Worm (Caenorhabditis elegans) whole organism, late embryonic: ENCODE measurements around the gene fbxa-126.

Experiments used
- C08G9.2 ChIP-seq: sonication (generic microtip); optimal IDR thresholded peaks from 2 replicates; lab custom pipeline; 2016; ENCODE audit warnings: mild to moderate bottlenecking, missing genetic modification characterization, moderate library complexity, missing compliant biosample characterization
- K02D7.2 ChIP-seq: sonication (generic microtip); optimal IDR thresholded peaks from 2 replicates; lab custom pipeline; 2017; ENCODE audit warnings: mild to moderate bottlenecking, missing genetic modification characterization, missing compliant biosample characterization
- K09A11.1 ChIP-seq: sonication (generic microtip); optimal IDR thresholded peaks from 2 replicates; lab custom pipeline; 2017; ENCODE audit warnings: antibody characterized with exemption, mild to moderate bottlenecking, missing genetic modification characterization, missing compliant biosample characterization; ENCODE audit not compliant: insufficient read depth
- ahr-1 ChIP-seq: sonication (generic microtip); optimal IDR thresholded peaks from 2 replicates; lab custom pipeline; 2016; ENCODE audit warnings: missing genetic modification characterization, missing compliant biosample characterization
- ama-1 ChIP-seq: fragments of 150-350 bp; optimal IDR thresholded peaks from 2 replicates; lab custom pipeline; 2014
- ceh-14 ChIP-seq: sonication (generic microtip); optimal IDR thresholded peaks from 2 replicates; lab custom pipeline; 2016; ENCODE audit warnings: missing genotype, missing genetic modification characterization, missing compliant biosample characterization
- ceh-18 ChIP-seq: sonication (generic microtip); optimal IDR thresholded peaks from 2 replicates; lab custom pipeline; 2016; ENCODE audit warnings: missing genetic modification characterization, missing compliant biosample characterization
- ceh-19 ChIP-seq: fragments of 200-800 bp; sonication (Bioruptor generic); optimal IDR thresholded peaks from 2 replicates; lab custom pipeline; 2018; ENCODE audit warnings: mild to moderate bottlenecking, missing genetic modification characterization, missing compliant biosample characterization
- ceh-2 ChIP-seq: sonication (generic microtip); optimal IDR thresholded peaks from 2 replicates; lab custom pipeline; 2016; ENCODE audit warnings: missing genotype, missing genetic modification characterization, missing compliant biosample characterization
- ceh-22 ChIP-seq: sonication (generic microtip); optimal IDR thresholded peaks from 2 replicates; lab custom pipeline; 2017; ENCODE audit warnings: missing biosample characterization, missing genetic modification characterization
- ceh-34 ChIP-seq: sonication (generic microtip); optimal IDR thresholded peaks from 2 replicates; lab custom pipeline; 2016; ENCODE audit warnings: mild to moderate bottlenecking, missing genetic modification characterization, missing compliant biosample characterization
- ceh-45 ChIP-seq: fragments of 200-800 bp; sonication (Bioruptor generic); IDR thresholded peaks from 2 replicates; pipeline ENCODE4 v1.3.6; 2022; ENCODE audit warnings: missing genetic modification reagents, missing genetic modification characterization, missing compliant biosample characterization
- ceh-9 ChIP-seq: sonication (generic microtip); optimal IDR thresholded peaks from 2 replicates; lab custom pipeline; 2016; ENCODE audit warnings: mild to moderate bottlenecking, missing genetic modification characterization, inconsistent platforms, missing compliant biosample characterization
- che-1 ChIP-seq: sonication (generic microtip); optimal IDR thresholded peaks from 2 replicates; lab custom pipeline; 2016; ENCODE audit warnings: mild to moderate bottlenecking, missing genetic modification characterization, missing compliant biosample characterization
- elt-2 ChIP-seq: sonication (generic microtip); optimal IDR thresholded peaks from 2 replicates; lab custom pipeline; 2016; ENCODE audit warnings: missing genetic modification reagents, missing genetic modification characterization, missing compliant biosample characterization
- elt-4 ChIP-seq: sonication (generic microtip); optimal IDR thresholded peaks from 2 replicates; lab custom pipeline; 2016; ENCODE audit warnings: missing genetic modification characterization, missing compliant biosample characterization
- ets-4 ChIP-seq: sonication (generic microtip); optimal IDR thresholded peaks from 2 replicates; lab custom pipeline; 2016; ENCODE audit warnings: missing genetic modification characterization, missing compliant biosample characterization
- fkh-6 ChIP-seq: sonication (generic microtip); optimal IDR thresholded peaks from 2 replicates; lab custom pipeline; 2016; ENCODE audit warnings: missing genetic modification characterization, missing compliant biosample characterization
- gmeb-2 ChIP-seq: sonication (generic microtip); optimal IDR thresholded peaks from 2 replicates; lab custom pipeline; 2016; ENCODE audit warnings: missing genetic modification characterization, inconsistent platforms, missing compliant biosample characterization
- hlh-15 ChIP-seq: sonication (generic microtip); optimal IDR thresholded peaks from 2 replicates; lab custom pipeline; 2016; ENCODE audit warnings: missing genetic modification characterization, missing compliant biosample characterization
- hlh-8 ChIP-seq: sonication (generic microtip); optimal IDR thresholded peaks from 2 replicates; lab custom pipeline; 2016; ENCODE audit warnings: missing genotype, missing genetic modification characterization, missing compliant biosample characterization
- lin-11 ChIP-seq: fragments of 200-800 bp; sonication (Bioruptor generic); optimal IDR thresholded peaks from 2 replicates; lab custom pipeline; 2018; ENCODE audit warnings: mild to moderate bottlenecking, missing genetic modification characterization, missing compliant biosample characterization
- mec-3 ChIP-seq: sonication (generic microtip); optimal IDR thresholded peaks from 2 replicates; lab custom pipeline; 2016; ENCODE audit warnings: borderline replicate concordance, missing genetic modification characterization, missing compliant biosample characterization
- nfya-1 ChIP-seq: sonication (generic microtip); optimal IDR thresholded peaks from 2 replicates; lab custom pipeline; 2017; ENCODE audit warnings: missing genetic modification characterization, mild to moderate bottlenecking, missing compliant biosample characterization, antibody characterized with exemption, moderate library complexity
- nhr-11 ChIP-seq: fragments of 150-350 bp; optimal IDR thresholded peaks from 2 replicates; lab custom pipeline; 2014; ENCODE audit warnings: missing biosample characterization, missing genetic modification characterization
- nhr-232 ChIP-seq: sonication (generic microtip); optimal IDR thresholded peaks from 2 replicates; lab custom pipeline; 2016; ENCODE audit warnings: missing genetic modification characterization, missing compliant biosample characterization
- npax-4 ChIP-seq: sonication (generic microtip); optimal IDR thresholded peaks from 2 replicates; lab custom pipeline; 2016; ENCODE audit warnings: missing genetic modification characterization, missing compliant biosample characterization
- pag-3 ChIP-seq: sonication (generic microtip); optimal IDR thresholded peaks from 2 replicates; lab custom pipeline; 2016; ENCODE audit warnings: missing compliant biosample characterization, missing genetic modification characterization, borderline replicate concordance
- pat-9 ChIP-seq: fragments of 200-800 bp; sonication (Bioruptor generic); optimal IDR thresholded peaks from 2 replicates; lab custom pipeline; 2018; ENCODE audit warnings: mild to moderate bottlenecking, missing genetic modification characterization, moderate library complexity, missing compliant biosample characterization
- pha-4 ChIP-seq: fragments of 150-350 bp; optimal IDR thresholded peaks from 2 replicates; lab custom pipeline; 2018; ENCODE audit warnings: missing biosample characterization, missing genetic modification reagents, missing genetic modification characterization
- pqm-1 ChIP-seq: sonication (generic microtip); optimal IDR thresholded peaks from 2 replicates; lab custom pipeline; 2016; ENCODE audit warnings: missing genetic modification characterization, missing compliant biosample characterization
- ref-2 ChIP-seq: sonication (generic microtip); optimal IDR thresholded peaks from 2 replicates; lab custom pipeline; 2016; ENCODE audit warnings: missing genetic modification characterization, missing compliant biosample characterization
- sox-2 ChIP-seq: fragments of 200-800 bp; sonication (Bioruptor generic); IDR thresholded peaks from 2 replicates; pipeline ENCODE4 v1.3.6; 2022; ENCODE audit warnings: missing genetic modification reagents, missing genetic modification characterization, missing compliant biosample characterization
- sox-4 ChIP-seq: sonication (generic microtip); optimal IDR thresholded peaks from 2 replicates; lab custom pipeline; 2017; ENCODE audit warnings: mild to moderate bottlenecking, missing genetic modification characterization, inconsistent platforms, missing compliant biosample characterization
- tbx-2 ChIP-seq: sonication (generic microtip); optimal IDR thresholded peaks from 2 replicates; lab custom pipeline; 2016; ENCODE audit warnings: missing genetic modification characterization, missing compliant biosample characterization
- tbx-7 ChIP-seq: sonication (generic microtip); optimal IDR thresholded peaks from 2 replicates; lab custom pipeline; 2016; ENCODE audit warnings: missing genotype, missing genetic modification characterization, missing compliant biosample characterization
- unc-3 ChIP-seq, 2 experiments: fragments of 200-800 bp in 1 of 2; sonication (Bioruptor generic) in 1 of 2; sonication (generic microtip) in 1 of 2; conservative IDR thresholded peaks in 1 of 2; optimal IDR thresholded peaks in 1 of 2; 2 replicates each; pipeline versions ENCODE4 v1.3.6 to Lab custom; 2016 to 2022; ENCODE audit warnings: missing compliant biosample characterization in 2 of 2, missing genetic modification characterization in 2 of 2, missing genetic modification reagents in 1 of 2
- unc-55 ChIP-seq: sonication (generic microtip); optimal IDR thresholded peaks from 2 replicates; lab custom pipeline; 2017; ENCODE audit warnings: missing biosample characterization, missing genetic modification reagents, missing genetic modification characterization
- unc-86 ChIP-seq: sonication (generic microtip); optimal IDR thresholded peaks from 2 replicates; lab custom pipeline; 2016; ENCODE audit warnings: missing genetic modification characterization, missing compliant biosample characterization

Gene fbxa-126

ce11 chrIV:14291601-14292000 is 30.0 kb downstream of the fbxa-126 start, which contains the start of gene Y64G10A.7:
TSS of gene Y64G10A.7 (plus strand) at chrIV:14291901.
- TF ChIP-seq ets-4 (tag; lab: Kevin White, UChicago): no peak
- TF ChIP-seq C08G9.2: no peak

ce11 chrIV:14284920-14285319 is 36.6 kb downstream of the fbxa-126 start:
- TF ChIP-seq nfya-1 (tag; lab: Kevin White, UChicago) (no peak), ceh-2 (tag; lab: Kevin White, UChicago) (no peak), ceh-22 (tag; lab: Kevin White, UChicago) (no peak), ceh-19 (GFP tag; lab: Kevin White, UChicago) (no peak), unc-55 (GFP tag; lab: Kevin White, UChicago) (no peak), elt-4 (tag; lab: Kevin White, UChicago) (no peak), K02D7.2 (no peak), pqm-1 (tag; lab: Kevin White, UChicago) (no peak), ceh-18 (tag; lab: Kevin White, UChicago) (no peak), sox-4 (no peak), ceh-14 (tag; lab: Kevin White, UChicago) (no peak), mec-3 (tag; lab: Kevin White, UChicago) (no peak), nhr-11 (tag; lab: Kevin White, UChicago) (no peak), ets-4 (tag; lab: Kevin White, UChicago) (no peak), pha-4 (tag; lab: Kevin White, UChicago) (no peak)

- TF ChIP-seq gmeb-2 (no peak), nfya-1 (tag; lab: Kevin White, UChicago) (peak; percentile 56)
These were observed 44.7 kb downstream of the fbxa-126 start for ce11 chrIV:14276773-14277388.

- TF ChIP-seq tbx-7 (no peak), ceh-18 (tag; lab: Kevin White, UChicago) (no peak), pag-3 (tag; lab: Kevin White, UChicago) (no peak), npax-4 (no peak), ref-2 (tag; lab: Kevin White, UChicago) (no peak), unc-86 (tag; lab: Kevin White, UChicago) (no peak), K09A11.1 (tag; lab: Kevin White, UChicago) (no peak), ceh-45 (GFP tag; lab: Robert Waterston, UW) (no peak), ceh-34 (tag; lab: Kevin White, UChicago) (no peak), ceh-14 (tag; lab: Kevin White, UChicago) (no peak), che-1 (no peak), hlh-15 (tag; lab: Kevin White, UChicago) (no peak), elt-4 (tag; lab: Kevin White, UChicago) (no peak), lin-11 (no peak), fkh-6 (tag; lab: Kevin White, UChicago) (no peak), pqm-1 (tag; lab: Kevin White, UChicago) (no peak), tbx-2 (tag; lab: Kevin White, UChicago) (no peak), sox-2 (GFP tag; lab: Robert Waterston, UW) (no peak), ahr-1 (tag; lab: Kevin White, UChicago) (no peak)
These were observed 45.4 kb downstream of the fbxa-126 start, which contains the start of gene ilcr-1 for ce11 chrIV:14276160-14276559. TSS of gene ilcr-1 (plus strand) at chrIV:14276460.

- TF ChIP-seq nhr-232: no peak
- no peak for TF ChIP-seq elt-2 (tag; lab: Kevin White, UChicago)
- no peak for TF ChIP-seq ceh-9 (tag; lab: Kevin White, UChicago)
- no peak for TF ChIP-seq hlh-15 (tag; lab: Kevin White, UChicago)
- no peak for TF ChIP-seq nhr-11 (tag; lab: Kevin White, UChicago)
- TF ChIP-seq ceh-2 (tag; lab: Kevin White, UChicago): no peak
- no peak for TF ChIP-seq sox-2 (GFP tag; lab: Robert Waterston, UW)
- TF ChIP-seq pha-4 (tag; lab: Kevin White, UChicago): no peak
- TF ChIP-seq unc-3 (GFP tag; conservative IDR thresholded peaks at IDR 0.05; lab: Robert Waterston, UW): no peak
- no peak for TF ChIP-seq unc-3 (tag; optimal IDR thresholded peaks at IDR 0.05; lab: Kevin White, UChicago)
- no peak for TF ChIP-seq pqm-1 (tag; lab: Kevin White, UChicago)
- TF ChIP-seq hlh-8 (tag; lab: Kevin White, UChicago): no peak
- no peak for TF ChIP-seq pat-9 (tag; lab: Kevin White, UChicago)
- TF ChIP-seq ama-1 (lab: Kevin White, UChicago): no peak
These were observed 46.7 kb downstream of the fbxa-126 start for ce11 chrIV:14274834-14275233.
